Worm (Caenorhabditis elegans) whole organism, early embryonic: ENCODE measurements around the gene egl-18.

Experiments
- ama-1 ChIP-seq: fragments of 150-350 bp; optimal IDR thresholded peaks from 2 replicates; lab custom pipeline; 2014
- sea-1 ChIP-seq: fragments of 200-800 bp; sonication (Bioruptor generic); conservative IDR thresholded peaks from 2 replicates; pipeline ENCODE4 v1.3.6; 2022; ENCODE audit warnings: missing genetic modification characterization, missing compliant biosample characterization

DNA sequence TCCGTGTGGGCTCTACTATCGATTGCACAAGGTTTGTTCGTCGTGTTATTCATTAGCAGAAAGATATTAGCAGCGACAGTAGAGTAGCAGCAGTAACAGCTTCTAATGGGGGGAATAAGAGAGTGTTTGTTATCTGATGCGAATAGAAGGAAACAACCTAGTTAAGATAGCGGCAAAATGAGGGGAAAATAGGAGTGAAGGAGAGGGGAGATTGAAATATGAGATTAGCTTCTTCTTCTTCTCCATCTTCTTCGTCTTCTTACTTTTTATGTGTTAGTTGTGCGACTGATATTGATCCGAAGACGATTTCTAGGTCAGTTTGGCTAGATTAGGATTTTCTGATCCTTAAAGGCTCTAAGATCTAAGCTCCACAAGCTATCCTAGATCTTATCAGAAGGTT lies 12.8 kb downstream of the egl-18 start:
- TF ChIP-seq ama-1, result no peak
- TF ChIP-seq sea-1 (GFP tag; lab: Robert Waterston, UW), result no peak
